Fruit fly (Drosophila melanogaster) whole organism, pupa: ENCODE data around the gene Sox21b.

ENCODE experiments used
- CG10348 ChIP-seq: fragments of 200-800 bp; sonication (Bioruptor generic); IDR thresholded peaks from 2 replicates; pipeline ENCODE4 v1.3.6; 2022; ENCODE audit warnings: missing biosample characterization, missing genetic modification characterization
- CG12605 ChIP-seq: fragments of 200-800 bp; sonication (Bioruptor generic); IDR thresholded peaks from 2 replicates; pipeline ENCODE4 v1.3.6; 2022; ENCODE audit warnings: missing biosample characterization, missing genetic modification characterization
- CG13204 ChIP-seq: fragments of 200-800 bp; sonication (Bioruptor generic); optimal IDR thresholded peaks from 2 replicates; lab custom pipeline; 2018; ENCODE audit warnings: missing biosample characterization, mild to moderate bottlenecking, missing genetic modification characterization, moderate library complexity
- CG14655 ChIP-seq: fragments of 200-800 bp; sonication (Bioruptor generic); optimal IDR thresholded peaks from 3 replicates; lab custom pipeline; 2017; ENCODE audit warnings: mild to moderate bottlenecking, missing biosample characterization, missing genetic modification reagents, missing genetic modification characterization
- CG15710 ChIP-seq: fragments of 200-800 bp; sonication (Bioruptor generic); optimal IDR thresholded peaks from 2 replicates; lab custom pipeline; 2018; ENCODE audit warnings: missing biosample characterization, mild to moderate bottlenecking, missing genetic modification characterization, moderate library complexity
- CG17806 ChIP-seq: fragments of 200-800 bp; sonication (Bioruptor generic); optimal IDR thresholded peaks from 2 replicates; lab custom pipeline; 2018; ENCODE audit warnings: missing biosample characterization, mild to moderate bottlenecking, missing genetic modification characterization, moderate library complexity
- CG32121 ChIP-seq: fragments of 200-800 bp; sonication (Bioruptor generic); IDR thresholded peaks from 2 replicates; pipeline ENCODE4 v1.3.6; 2022; ENCODE audit warnings: missing biosample characterization, missing genetic modification characterization
- CG34367 ChIP-seq: fragments of 200-800 bp; sonication (Bioruptor generic); optimal IDR thresholded peaks from 2 replicates; lab custom pipeline; 2018; ENCODE audit warnings: missing biosample characterization, mild to moderate bottlenecking, missing genetic modification characterization
- CG4496 ChIP-seq: fragments of 200-800 bp; sonication (Bioruptor generic); IDR thresholded peaks from 3 replicates; pipeline ENCODE4 v1.3.6; 2022; ENCODE audit warnings: missing biosample characterization, missing genetic modification characterization
- CG8159 ChIP-seq: fragments of 200-800 bp; sonication (Bioruptor generic); optimal IDR thresholded peaks from 3 replicates; lab custom pipeline; 2018; ENCODE audit warnings: missing biosample characterization, mild to moderate bottlenecking, missing genetic modification characterization, moderate library complexity
- CG8301 ChIP-seq: fragments of 200-800 bp; sonication (Bioruptor generic); optimal IDR thresholded peaks from 2 replicates; lab custom pipeline; 2018; ENCODE audit warnings: missing biosample characterization, mild to moderate bottlenecking, missing genetic modification characterization
- CG9948 ChIP-seq: fragments of 200-800 bp; sonication (Bioruptor generic); optimal IDR thresholded peaks from 2 replicates; lab custom pipeline; 2018; ENCODE audit warnings: missing biosample characterization, mild to moderate bottlenecking, missing genetic modification characterization, moderate library complexity
- D1 ChIP-seq: fragments of 200-800 bp; sonication (Bioruptor generic); optimal IDR thresholded peaks from 2 replicates; lab custom pipeline; 2018; ENCODE audit warnings: missing biosample characterization, mild to moderate bottlenecking, missing genetic modification characterization, moderate library complexity
- EcR ChIP-seq: fragments of 200-800 bp; sonication (Bioruptor generic); optimal IDR thresholded peaks from 3 replicates; lab custom pipeline; 2019; ENCODE audit warnings: missing biosample characterization, missing genetic modification characterization, mild to moderate bottlenecking, moderate library complexity, missing genetic modification reagents
- Ets98B ChIP-seq: fragments of 200-800 bp; sonication (Bioruptor generic); IDR thresholded peaks from 2 replicates; pipeline ENCODE4 v1.3.6; 2022; ENCODE audit warnings: missing biosample characterization, missing genetic modification characterization
- Pif1A ChIP-seq: fragments of 200-800 bp; sonication (Bioruptor generic); optimal IDR thresholded peaks from 3 replicates; lab custom pipeline; 2016; ENCODE audit warnings: missing biosample characterization, missing genetic modification characterization
- Pif1B ChIP-seq: fragments of 200-800 bp; sonication (Bioruptor generic); optimal IDR thresholded peaks from 3 replicates; lab custom pipeline; 2016; ENCODE audit warnings: missing biosample characterization, missing genetic modification characterization
- Snoo ChIP-seq: fragments of 200-800 bp; sonication (Bioruptor generic); optimal IDR thresholded peaks from 3 replicates; lab custom pipeline; 2017; ENCODE audit warnings: missing biosample characterization, mild to moderate bottlenecking, missing genetic modification characterization, inconsistent platforms
- fd96Ca ChIP-seq: fragments of 200-800 bp; sonication (Bioruptor generic); IDR thresholded peaks from 3 replicates; pipeline ENCODE4 v1.3.6; 2022; ENCODE audit warnings: missing biosample characterization, missing genetic modification characterization
- gl ChIP-seq: fragments of 200-800 bp; sonication (Bioruptor generic); optimal IDR thresholded peaks from 2 replicates; lab custom pipeline; 2018; ENCODE audit warnings: missing biosample characterization, mild to moderate bottlenecking, missing genetic modification characterization
- rn ChIP-seq: fragments of 200-800 bp; sonication (Bioruptor generic); IDR thresholded peaks from 2 replicates; pipeline ENCODE4 v1.3.6; 2022; ENCODE audit warnings: missing biosample characterization, missing genetic modification characterization

Gene Sox21b

dm6 chr3L:14146386-14146785 is 15.3 kb upstream of the Sox21b start:
- TF ChIP-seq CG32121 (GFP tag; lab: Robert Waterston, UW) (no peak), rn (GFP tag; lab: Robert Waterston, UW) (no peak), CG13204 (GFP tag; lab: Kevin White, UChicago) (no peak), CG14655 (GFP tag; lab: Kevin White, UChicago) (peak; percentile 77), gl (tag; lab: Kevin White, UChicago) (no peak), CG17806 (tag; lab: Kevin White, UChicago) (peak; percentile 68), CG10348 (no peak), Snoo (tag; lab: Kevin White, UChicago) (no peak), Pif1A (GFP tag; lab: Kevin White, UChicago) (peak; percentile 51), CG8159 (peak; percentile 73), fd96Ca (GFP tag; lab: Robert Waterston, UW) (0 out of 3 replicates have a peak, but pooled peaks have one; percentile 20), CG9948 (tag; lab: Kevin White, UChicago) (peak; percentile 62), D1 (tag; lab: Kevin White, UChicago) (peak; percentile 15), CG15710 (tag; lab: Kevin White, UChicago) (peak; percentile 53), CG34367 (peak; percentile 24), EcR (GFP tag; lab: Kevin White, UChicago) (no peak), CG8301 (tag; lab: Kevin White, UChicago) (peak; percentile 66), CG4496 (GFP tag; lab: Robert Waterston, UW) (no peak), Ets98B (GFP tag; lab: Robert Waterston, UW) (no peak), CG12605 (GFP tag; lab: Robert Waterston, UW) (no peak), Pif1B (peak; percentile 20)

dm6 chr3L:14145666-14146314 is 14.7 kb upstream of the Sox21b start:
- TF ChIP-seq CG10348: no peak
- peak; percentile 88 for TF ChIP-seq CG8159
- TF ChIP-seq Pif1A (GFP tag; lab: Kevin White, UChicago): no peak
- TF ChIP-seq CG4496 (GFP tag; lab: Robert Waterston, UW): no peak
- TF ChIP-seq gl (tag; lab: Kevin White, UChicago): peak; percentile 3
- peak; percentile 50 for TF ChIP-seq CG15710 (tag; lab: Kevin White, UChicago)
- TF ChIP-seq D1 (tag; lab: Kevin White, UChicago): peak; percentile 42
- peak; percentile 80 for TF ChIP-seq CG9948 (tag; lab: Kevin White, UChicago)
- TF ChIP-seq CG14655 (GFP tag; lab: Kevin White, UChicago): peak; percentile 79
- TF ChIP-seq CG17806 (tag; lab: Kevin White, UChicago): peak; percentile 69
- TF ChIP-seq Snoo (tag; lab: Kevin White, UChicago): peak; percentile 13
- TF ChIP-seq CG8301 (tag; lab: Kevin White, UChicago): peak; percentile 65

- TF ChIP-seq CG10348 (no peak), rn (GFP tag; lab: Robert Waterston, UW) (no peak), Snoo (tag; lab: Kevin White, UChicago) (no peak), gl (tag; lab: Kevin White, UChicago) (no peak), CG9948 (tag; lab: Kevin White, UChicago) (no peak), CG15710 (tag; lab: Kevin White, UChicago) (no peak), CG14655 (GFP tag; lab: Kevin White, UChicago) (no peak), CG4496 (GFP tag; lab: Robert Waterston, UW) (no peak), CG17806 (tag; lab: Kevin White, UChicago) (no peak), Pif1A (GFP tag; lab: Kevin White, UChicago) (no peak), CG13204 (GFP tag; lab: Kevin White, UChicago) (no peak), CG8301 (tag; lab: Kevin White, UChicago) (no peak), EcR (GFP tag; lab: Kevin White, UChicago) (no peak), CG32121 (GFP tag; lab: Robert Waterston, UW) (no peak), Ets98B (GFP tag; lab: Robert Waterston, UW) (no peak), Pif1B (no peak), CG34367 (no peak), fd96Ca (GFP tag; lab: Robert Waterston, UW) (no peak), D1 (tag; lab: Kevin White, UChicago) (no peak)
Measured at dm6 chr3L:14135496-14135895, 4.4 kb upstream of the Sox21b start.

DNA sequence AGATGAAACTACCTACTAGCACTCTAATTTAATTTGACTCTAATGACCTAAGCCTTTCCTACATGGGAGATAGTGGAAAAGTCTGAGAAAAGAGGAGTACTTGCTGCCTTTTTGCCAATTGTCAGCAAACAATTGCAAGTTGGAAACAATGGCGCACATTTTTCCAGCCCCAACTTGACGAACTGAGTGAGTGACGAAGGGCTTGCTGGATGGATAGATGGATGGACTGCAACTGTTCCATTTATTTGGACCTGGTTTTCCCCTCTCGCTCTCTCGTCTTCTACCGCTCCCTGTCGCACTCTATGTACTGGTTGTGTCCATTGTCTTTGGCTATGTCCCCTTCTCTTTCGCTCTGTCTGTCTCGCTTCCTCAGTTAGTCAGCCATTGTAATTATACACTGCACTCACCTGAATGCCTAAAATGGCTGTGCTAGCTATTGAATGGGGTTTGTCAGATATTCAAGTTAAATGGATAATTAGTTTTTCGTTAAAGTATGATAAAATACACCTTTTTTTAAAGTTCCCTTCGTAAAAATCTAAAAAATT is 1.8 kb upstream of the Sox21b start:
- no peak for TF ChIP-seq CG10348

- TF ChIP-seq fd96Ca (GFP tag; lab: Robert Waterston, UW) (no peak), CG8159 (no peak), CG8301 (tag; lab: Kevin White, UChicago) (no peak), CG4496 (GFP tag; lab: Robert Waterston, UW) (no peak), CG10348 (no peak), CG9948 (tag; lab: Kevin White, UChicago) (no peak), CG32121 (GFP tag; lab: Robert Waterston, UW) (no peak), D1 (tag; lab: Kevin White, UChicago) (no peak), CG13204 (GFP tag; lab: Kevin White, UChicago) (no peak), CG17806 (tag; lab: Kevin White, UChicago) (no peak), Ets98B (GFP tag; lab: Robert Waterston, UW) (no peak)
Measured at dm6 chr3L:14125616-14126015, 5.5 kb downstream of the Sox21b start.
